Fruit fly (Drosophila melanogaster) whole organism, embryonic: ENCODE measurements around the gene CG7739.

Source experiments
- Bdp1 ChIP-seq: fragments of 200-800 bp; sonication (Bioruptor generic); optimal IDR thresholded peaks from 3 replicates; lab custom pipeline; 2016; ENCODE audit warnings: missing biosample characterization, missing genetic modification characterization
- CG10366 ChIP-seq: fragments of 200-800 bp; sonication (Bioruptor generic); IDR thresholded peaks from 2 replicates; pipeline ENCODE4 v1.3.6; 2022; ENCODE audit warnings: missing biosample characterization, missing genetic modification characterization
- CG10543 ChIP-seq: fragments of 200-800 bp; sonication (Bioruptor generic); optimal IDR thresholded peaks from 3 replicates; lab custom pipeline; 2017; ENCODE audit warnings: missing biosample characterization, mild to moderate bottlenecking, missing genetic modification characterization, moderate library complexity
- CG10565 ChIP-seq: fragments of 200-800 bp; sonication (Bioruptor generic); optimal IDR thresholded peaks from 3 replicates; lab custom pipeline; 2016; ENCODE audit warnings: missing biosample characterization, mild to moderate bottlenecking, missing genetic modification characterization
- CG14710 ChIP-seq: fragments of 200-800 bp; sonication (Bioruptor generic); optimal IDR thresholded peaks from 3 replicates; lab custom pipeline; 2019; ENCODE audit warnings: missing biosample characterization, mild to moderate bottlenecking, missing genetic modification characterization, moderate library complexity
- CG14860 ChIP-seq: fragments of 200-800 bp; sonication (Bioruptor generic); IDR thresholded peaks from 3 replicates; pipeline ENCODE4 v1.3.6; 2022; ENCODE audit warnings: missing biosample characterization, missing genetic modification characterization; ENCODE audit not compliant: partially characterized antibody
- CG1647 ChIP-seq: fragments of 200-800 bp; sonication (Bioruptor generic); optimal IDR thresholded peaks from 3 replicates; lab custom pipeline; 2016; ENCODE audit warnings: missing biosample characterization, missing genetic modification characterization
- CG16779 ChIP-seq: fragments of 200-800 bp; sonication (Bioruptor generic); IDR thresholded peaks from 2 replicates; pipeline ENCODE4 v1.3.6; 2022; ENCODE audit warnings: missing biosample characterization, missing genetic modification characterization
- CG16815 ChIP-seq: fragments of 200-800 bp; sonication (Bioruptor generic); optimal IDR thresholded peaks from 3 replicates; lab custom pipeline; 2017; ENCODE audit warnings: missing biosample characterization, mild to moderate bottlenecking, missing genetic modification characterization
- CG17359 ChIP-seq: fragments of 200-800 bp; sonication (Bioruptor generic); optimal IDR thresholded peaks from 3 replicates; lab custom pipeline; 2018; ENCODE audit warnings: missing biosample characterization, mild to moderate bottlenecking, missing genetic modification characterization, moderate library complexity
- CG17612 ChIP-seq: fragments of 200-800 bp; sonication (Bioruptor generic); IDR thresholded peaks from 2 replicates; pipeline ENCODE4 v1.3.6; 2022; ENCODE audit warnings: missing biosample characterization, missing genetic modification characterization
- CG30020 ChIP-seq: fragments of 200-800 bp; optimal IDR thresholded peaks from 2 replicates; lab custom pipeline; 2019; ENCODE audit warnings: missing biosample characterization, mild to moderate bottlenecking, missing genetic modification characterization, moderate library complexity
- CG31365 ChIP-seq: fragments of 200-800 bp; sonication (Bioruptor generic); optimal IDR thresholded peaks from 2 replicates; lab custom pipeline; 2018; ENCODE audit warnings: missing biosample characterization, mild to moderate bottlenecking, missing genetic modification characterization
- CG32767 ChIP-seq: fragments of 200-800 bp; sonication (Bioruptor generic); IDR thresholded peaks from 2 replicates; pipeline ENCODE4 v1.3.6; 2022; ENCODE audit warnings: missing biosample characterization, missing genetic modification characterization
- CG34376 ChIP-seq: fragments of 200-800 bp; sonication (Bioruptor generic); optimal IDR thresholded peaks from 2 replicates; lab custom pipeline; 2018; ENCODE audit warnings: missing biosample characterization, mild to moderate bottlenecking, missing genetic modification characterization
- CG6175 ChIP-seq: fragments of 200-800 bp; sonication (Bioruptor generic); IDR thresholded peaks from 3 replicates; pipeline ENCODE4 v1.3.6; 2022; ENCODE audit warnings: missing biosample characterization, missing genetic modification characterization
- CG6272 ChIP-seq: fragments of 200-800 bp; sonication (Bioruptor generic); IDR thresholded peaks from 2 replicates; pipeline ENCODE4 v1.3.6; 2022; ENCODE audit warnings: missing biosample characterization, missing genetic modification characterization
- CG7786 ChIP-seq: fragments of 200-800 bp; sonication (Bioruptor generic); optimal IDR thresholded peaks from 2 replicates; lab custom pipeline; 2016; ENCODE audit warnings: missing biosample characterization, missing genetic modification characterization
- CG7987 ChIP-seq: fragments of 200-800 bp; sonication (Bioruptor generic); optimal IDR thresholded peaks from 2 replicates; lab custom pipeline; 2018; ENCODE audit warnings: missing biosample characterization, mild to moderate bottlenecking, missing genetic modification characterization, moderate library complexity
- CG9215 ChIP-seq: fragments of 200-800 bp; sonication (Bioruptor generic); IDR thresholded peaks from 2 replicates; pipeline ENCODE4 v1.3.6; 2022; ENCODE audit warnings: missing biosample characterization, missing genetic modification characterization
- CG9727 ChIP-seq: fragments of 200-800 bp; sonication (Bioruptor generic); optimal IDR thresholded peaks from 3 replicates; lab custom pipeline; 2017; ENCODE audit warnings: missing biosample characterization, mild to moderate bottlenecking, missing genetic modification characterization
- CHES-1-like ChIP-seq: fragments of 200-800 bp; sonication (Bioruptor generic); optimal IDR thresholded peaks from 2 replicates; lab custom pipeline; 2016; ENCODE audit warnings: missing biosample characterization, missing genetic modification characterization
- CTCF ChIP-seq: fragments of 200-800 bp; sonication (Bioruptor generic); optimal IDR thresholded peaks from 2 replicates; lab custom pipeline; 2017; ENCODE audit warnings: missing biosample characterization, mild to moderate bottlenecking, missing genetic modification characterization, moderate library complexity
- D19A ChIP-seq: fragments of 200-800 bp; optimal IDR thresholded peaks from 3 replicates; lab custom pipeline; 2019; ENCODE audit warnings: missing biosample characterization, mild to moderate bottlenecking, missing genetic modification characterization, moderate library complexity
- Hand ChIP-seq: fragments of 200-800 bp; sonication (Bioruptor generic); optimal IDR thresholded peaks from 2 replicates; lab custom pipeline; 2017; ENCODE audit warnings: mild to moderate bottlenecking, missing biosample characterization, missing genetic modification reagents, missing genetic modification characterization
- Hey ChIP-seq: fragments of 200-800 bp; sonication (Bioruptor generic); optimal IDR thresholded peaks from 3 replicates; lab custom pipeline; 2018; ENCODE audit warnings: missing biosample characterization, mild to moderate bottlenecking, missing genetic modification characterization
- Hr78 ChIP-seq, 2 experiments: fragments of 200-800 bp in 1 of 2; fragments of >200 bp in 1 of 2; sonication (Bioruptor generic) in 1 of 2; optimal IDR thresholded peaks; 2 replicates each; lab custom pipeline; 2017 to 2019; ENCODE audit warnings: missing biosample characterization in 2 of 2, missing genetic modification characterization in 2 of 2, mild to moderate bottlenecking in 1 of 2, moderate library complexity in 1 of 2
- Max ChIP-seq: fragments of 200-800 bp; sonication (Bioruptor generic); optimal IDR thresholded peaks from 2 replicates; lab custom pipeline; 2016; ENCODE audit warnings: missing biosample characterization, mild to moderate bottlenecking, missing genetic modification characterization
- Oaz ChIP-seq: fragments of 200-800 bp; sonication (Bioruptor generic); IDR thresholded peaks from 2 replicates; pipeline ENCODE4 v1.3.6; 2022; ENCODE audit warnings: missing biosample characterization, missing genetic modification characterization
- Ptx1 ChIP-seq: fragments of 200-800 bp; sonication (Bioruptor generic); IDR thresholded peaks from 2 replicates; pipeline ENCODE4 v1.3.6; 2022; ENCODE audit warnings: missing biosample characterization, missing genetic modification characterization
- Sin3A ChIP-seq: fragments of >200 bp; optimal IDR thresholded peaks from 2 replicates; lab custom pipeline; 2018
- YL-1 ChIP-seq: fragments of 200-800 bp; sonication (Bioruptor generic); optimal IDR thresholded peaks from 3 replicates; lab custom pipeline; 2017; ENCODE audit warnings: missing biosample characterization, mild to moderate bottlenecking, missing genetic modification characterization
- bbx ChIP-seq: fragments of 200-800 bp; sonication (Bioruptor generic); IDR thresholded peaks from 2 replicates; pipeline ENCODE4 v1.3.6; 2022; ENCODE audit warnings: missing biosample characterization, missing genetic modification characterization; ENCODE audit not compliant: partially characterized antibody
- dan ChIP-seq: fragments of 200-800 bp; sonication (Bioruptor generic); IDR thresholded peaks from 2 replicates; pipeline ENCODE4 v1.3.6; 2022; ENCODE audit warnings: missing biosample characterization, missing genetic modification characterization
- dimm ChIP-seq: fragments of 200-800 bp; sonication (Bioruptor generic); IDR thresholded peaks from 2 replicates; pipeline ENCODE4 v1.3.6; 2022; ENCODE audit warnings: missing biosample characterization, missing genetic modification characterization
- fd102C ChIP-seq: fragments of 200-800 bp; sonication (Bioruptor generic); optimal IDR thresholded peaks from 2 replicates; lab custom pipeline; 2018; ENCODE audit warnings: missing biosample characterization, mild to moderate bottlenecking, missing genetic modification characterization, moderate library complexity
- kah ChIP-seq: fragments of 200-800 bp; sonication (Bioruptor generic); optimal IDR thresholded peaks from 2 replicates; lab custom pipeline; 2018; ENCODE audit warnings: missing biosample characterization, mild to moderate bottlenecking, missing genetic modification characterization
- klu ChIP-seq: fragments of 200-800 bp; sonication (Bioruptor generic); IDR thresholded peaks from 2 replicates; pipeline ENCODE4 v1.3.6; 2022; ENCODE audit warnings: missing biosample characterization, missing genetic modification characterization
- luna ChIP-seq: fragments of 200-800 bp; sonication (Bioruptor generic); optimal IDR thresholded peaks from 2 replicates; lab custom pipeline; 2016; ENCODE audit warnings: missing biosample characterization, missing genetic modification characterization
- nerfin-1 ChIP-seq: fragments of 200-800 bp; sonication (Bioruptor generic); optimal IDR thresholded peaks from 3 replicates; lab custom pipeline; 2019; ENCODE audit warnings: missing biosample characterization, mild to moderate bottlenecking, missing genetic modification characterization, moderate library complexity
- pan ChIP-seq, 4 experiments: fragments of >200 bp in 3 of 4; fragments of 200-800 bp in 1 of 4; sonication (Bioruptor generic) in 1 of 4; optimal IDR thresholded peaks in 3 of 4; IDR thresholded peaks in 1 of 4; 2 replicates each; pipeline versions ENCODE4 v1.3.6 to Lab custom; 2017 to 2022; ENCODE audit warnings: missing biosample characterization in 2 of 4, missing genetic modification characterization in 2 of 4, mixed read lengths in 1 of 4
- pnt ChIP-seq: fragments of 200-800 bp; sonication (Bioruptor generic); optimal IDR thresholded peaks from 3 replicates; lab custom pipeline; 2016; ENCODE audit warnings: missing biosample characterization, missing genetic modification characterization
- run ChIP-seq: fragments of 200-800 bp; sonication (Bioruptor generic); optimal IDR thresholded peaks from 3 replicates; lab custom pipeline; 2018; ENCODE audit warnings: missing biosample characterization, mild to moderate bottlenecking, missing genetic modification characterization
- scrt ChIP-seq: fragments of 200-800 bp; sonication (Bioruptor generic); optimal IDR thresholded peaks from 2 replicates; lab custom pipeline; 2018; ENCODE audit warnings: missing biosample characterization, mild to moderate bottlenecking, missing genetic modification characterization, moderate library complexity
- sug ChIP-seq: fragments of 200-800 bp; optimal IDR thresholded peaks from 2 replicates; lab custom pipeline; 2019; ENCODE audit warnings: missing biosample characterization, mild to moderate bottlenecking, missing genetic modification characterization, moderate library complexity
- usp ChIP-seq: fragments of >200 bp; optimal IDR thresholded peaks from 2 replicates; lab custom pipeline; 2017; ENCODE audit warnings: missing biosample characterization, missing genetic modification characterization
- zen2 ChIP-seq: fragments of 200-800 bp; sonication (Bioruptor generic); IDR thresholded peaks from 3 replicates; pipeline ENCODE4 v1.3.6; 2022; ENCODE audit warnings: missing biosample characterization, missing genetic modification characterization; ENCODE audit not compliant: partially characterized antibody
- zf30C ChIP-seq: fragments of 200-800 bp; sonication (Bioruptor generic); optimal IDR thresholded peaks from 3 replicates; lab custom pipeline; 2018; ENCODE audit warnings: missing biosample characterization, mild to moderate bottlenecking, missing genetic modification characterization

CG7739 gene

DNA sequence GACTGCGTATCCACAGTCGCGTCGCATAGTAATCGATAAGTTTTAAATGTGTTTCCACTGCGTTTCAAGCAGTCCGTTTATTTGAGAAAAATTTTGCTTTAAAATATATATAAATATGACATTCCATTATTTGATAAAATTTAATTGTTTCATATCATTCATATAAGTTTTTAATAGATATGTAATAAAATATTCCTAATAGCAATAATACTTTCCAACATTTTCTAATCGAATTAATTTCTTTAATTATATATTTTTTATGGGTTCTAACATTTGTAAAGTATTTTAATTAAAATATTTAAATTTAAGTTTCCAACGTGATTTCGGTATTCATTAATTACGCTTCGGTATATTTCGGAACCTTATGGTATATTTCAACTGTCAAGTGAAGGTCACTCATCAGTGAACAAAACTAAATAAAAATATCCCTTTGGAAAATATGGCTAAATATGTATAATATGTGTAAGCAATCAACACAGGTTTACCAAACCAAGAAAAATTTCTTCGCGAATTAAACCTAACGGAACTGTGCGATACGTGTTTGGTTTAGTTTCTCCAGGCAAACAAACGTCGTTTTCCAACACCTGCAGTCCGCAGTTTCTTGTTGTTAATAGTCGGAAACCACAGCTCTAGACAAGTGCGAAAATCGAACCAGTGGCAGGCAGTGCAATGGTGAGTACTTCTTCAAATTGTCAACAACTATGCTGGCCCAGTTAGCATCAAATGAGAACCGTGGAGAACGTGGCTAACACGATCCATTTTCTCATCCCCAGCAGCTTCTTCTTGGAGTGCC, at the start of gene CG7739, which contains the start of gene SCCRO (continued):
- TF ChIP-seq CG17612 (0 out of 2 replicates have a peak, but pooled peaks have one; percentile 27), CTCF (GFP tag; lab: Kevin White, UChicago) (no peak), CG6272 (GFP tag; lab: Robert Waterston, UW) (peak; percentile 64; the same call in 1 of the 2 replicates), CG10565 (GFP tag; lab: Kevin White, UChicago) (no peak), usp (GFP tag; lab: Kevin White, UChicago) (no peak), CG17359 (tag; lab: Kevin White, UChicago) (peak; percentile 54), zf30C (GFP tag; lab: Kevin White, UChicago) (no peak), fd102C (GFP tag; lab: Kevin White, UChicago) (no peak), Bdp1 (peak; percentile 35), Hand (GFP tag; lab: Kevin White, UChicago) (peak; percentile 4), CG9727 (GFP tag; lab: Kevin White, UChicago) (peak; percentile 60), CG31365 (tag; lab: Kevin White, UChicago) (no peak), dan (GFP tag; lab: Robert Waterston, UW) (no peak), CG14860 (GFP tag; lab: Robert Waterston, UW) (0 out of 3 replicates have a peak, but pooled peaks have one; percentile 34), run (tag; lab: Kevin White, UChicago) (no peak), CG7987 (GFP tag; lab: Kevin White, UChicago) (no peak), zen2 (GFP tag; lab: Robert Waterston, UW) (no peak), CHES-1-like (GFP tag; lab: Kevin White, UChicago) (peak; percentile 46), Sin3A (lab: Kevin White, UChicago) (peak; percentile 66), CG32767 (GFP tag; lab: Robert Waterston, UW) (peak; percentile 43; the same call in 1 of the 2 replicates), nerfin-1 (tag; lab: Kevin White, UChicago) (peak; percentile 5), scrt (no peak), kah (no peak), pnt (GFP tag; lab: Kevin White, UChicago) (no peak), YL-1 (GFP tag; lab: Kevin White, UChicago) (peak; percentile 42), Hr78 (GFP tag; optimal IDR thresholded peaks at IDR 0.05; lab: Kevin White, UChicago) (no peak), CG1647 (GFP tag; lab: Kevin White, UChicago) (peak; percentile 7), CG34376 (GFP tag; lab: Kevin White, UChicago) (peak; percentile 3), CG30020 (tag; lab: Kevin White, UChicago) (peak; percentile 87), Hey (no peak), CG10366 (peak; percentile 70), CG16779 (no peak), Max (peak; percentile 18), CG9215 (GFP tag; lab: Robert Waterston, UW) (peak; percentile 53), klu (GFP tag; lab: Robert Waterston, UW) (no peak), CG6175 (no peak), luna (no peak), dimm (GFP tag; lab: Robert Waterston, UW) (no peak), CG14710 (tag; lab: Kevin White, UChicago) (peak; percentile 74), sug (tag; lab: Kevin White, UChicago) (peak; percentile 17), CG10543 (GFP tag; lab: Kevin White, UChicago) (peak; percentile 50), bbx (GFP tag; lab: Robert Waterston, UW) (peak; percentile 50; the same call in 1 of the 2 replicates), Ptx1 (peak; percentile 75), CG7786 (GFP tag; lab: Kevin White, UChicago) (peak; percentile 47), D19A (tag; lab: Kevin White, UChicago) (peak; percentile 47), CG16815 (GFP tag; lab: Kevin White, UChicago) (no peak), pan (optimal IDR thresholded peaks at IDR 0.05; lab: Kevin White, UChicago) (no peak), pan (GFP tag; optimal IDR thresholded peaks at IDR 0.05 in 1 of 2, IDR thresholded peaks at IDR 0.05 in 1 of 2) (peak in 1 of 2 experiments; percentile 85), Oaz (GFP tag; lab: Robert Waterston, UW) (0 out of 2 replicates have a peak, but pooled peaks have one; percentile 45)
